Worm (Caenorhabditis elegans): ENCODE measurements around the gene F38H4.4.

- TF ChIP-seq R02D3.7 (tag; optimal IDR thresholded peaks at IDR 0.05): no peak
- no peak for TF ChIP-seq unc-62 (GFP tag; optimal IDR thresholded peaks at IDR 0.05)
- TF ChIP-seq ZK546.5 (tag; optimal IDR thresholded peaks at IDR 0.05): no peak
- no peak for TF ChIP-seq elt-1 (tag; optimal IDR thresholded peaks at IDR 0.05)
- no peak for TF ChIP-seq unc-39 (tag; optimal IDR thresholded peaks at IDR 0.05)
- TF ChIP-seq lin-11 (tag; optimal IDR thresholded peaks at IDR 0.05): no peak
- TF ChIP-seq ztf-11 (tag; optimal IDR thresholded peaks at IDR 0.05): no peak
- no peak for TF ChIP-seq aly-2 (tag; optimal IDR thresholded peaks at IDR 0.05)
- no peak for TF ChIP-seq snpc-4 (tag; optimal IDR thresholded peaks at IDR 0.05)
Observed at ce11 chrIV:11838657-11839056, 9.4 kb upstream of the F38H4.4 start, which contains the start of gene fbxb-3.

All from whole organism, L2 larva.